Fruit fly (Drosophila melanogaster): ENCODE data around the gene CG43333.

- TF ChIP-seq Snoo (tag; optimal IDR thresholded peaks at IDR 0.05), result no peak
- no peak for TF ChIP-seq CG14655 (GFP tag; optimal IDR thresholded peaks at IDR 0.05)
- no peak for TF ChIP-seq D1 (tag; optimal IDR thresholded peaks at IDR 0.05)
- TF ChIP-seq CG8159 (tag; optimal IDR thresholded peaks at IDR 0.05), result peak; percentile 6
- TF ChIP-seq EcR (GFP tag; optimal IDR thresholded peaks at IDR 0.05), result peak; percentile 78
- TF ChIP-seq CG15710 (tag; optimal IDR thresholded peaks at IDR 0.05), result no peak
- TF ChIP-seq CG17806 (tag; optimal IDR thresholded peaks at IDR 0.05), result no peak
- TF ChIP-seq CG4496 (GFP tag; IDR thresholded peaks at IDR 0.05), result 0 out of 3 replicates have a peak, but pooled peaks have one; percentile 16
- TF ChIP-seq CG32121 (GFP tag; IDR thresholded peaks at IDR 0.05), result no peak
- TF ChIP-seq CG9948 (tag; optimal IDR thresholded peaks at IDR 0.05), result no peak
- TF ChIP-seq Ets98B (GFP tag; IDR thresholded peaks at IDR 0.05), result no peak
- no peak for TF ChIP-seq Pif1A (GFP tag; optimal IDR thresholded peaks at IDR 0.05)
Measured at dm6 chr2L:14133562-14134539, 46.6 kb downstream of the CG43333 start.
